Worm (Caenorhabditis elegans): ENCODE results near the gene srsx-10.

srsx-10 gene

ce11 chrV:5016728-5017127 lies 42.2 kb upstream of the srsx-10 start:
- TF ChIP-seq unc-62 (GFP tag; optimal IDR thresholded peaks at IDR 0.05 in 1 of 2) (peak in 1 of 2 experiments; percentile 33), unc-62 (tag; optimal IDR thresholded peaks at IDR 0.05) (no peak), aha-1 (tag) (peak; percentile 58), nhr-111 (GFP tag; optimal IDR thresholded peaks at IDR 0.05) (no peak), nhr-11 (tag; optimal IDR thresholded peaks at IDR 0.05) (peak; percentile 43), ztf-11 (tag; optimal IDR thresholded peaks at IDR 0.05) (no peak), nhr-41 (GFP tag; IDR thresholded peaks at IDR 0.05) (no peak), nhr-28 (tag; optimal IDR thresholded peaks at IDR 0.05) (no peak), ceh-82 (tag; optimal IDR thresholded peaks at IDR 0.05) (no peak)

DNA sequence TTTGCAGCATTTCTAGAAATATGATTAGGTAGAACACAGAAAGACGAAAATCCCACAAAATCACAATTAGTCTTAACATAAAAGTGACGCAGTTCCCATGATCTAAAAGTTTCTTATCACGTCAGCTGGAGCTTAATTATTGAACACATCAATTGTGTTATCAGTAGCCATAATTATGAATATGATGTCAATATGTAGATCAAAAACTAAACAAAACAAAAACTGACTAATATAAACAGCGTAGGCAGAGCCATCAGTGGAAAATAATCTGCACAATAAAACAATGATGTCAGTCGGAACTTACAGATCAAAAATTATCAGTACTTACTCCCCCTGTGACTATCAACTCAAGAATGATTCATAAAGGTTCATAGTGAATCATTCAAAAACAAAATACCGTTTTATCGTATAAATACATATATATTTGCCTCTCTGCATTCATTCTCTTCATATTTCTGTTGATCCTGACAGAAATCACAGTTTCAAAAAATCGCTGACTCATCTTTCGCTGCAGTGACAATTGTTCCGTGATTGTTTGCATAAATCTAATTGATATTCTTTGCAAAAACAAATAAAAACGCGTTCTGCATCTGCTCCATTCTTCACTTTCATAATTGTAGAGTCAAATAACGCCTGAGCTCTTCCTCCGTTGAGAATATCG lies 37.7 kb upstream of the srsx-10 start, which contains the start of gene srr-6:
srr-6 (plus strand) TSS at position 611 of the 661 bp plus-strand sequence.
- TF ChIP-seq dmd-8 (GFP tag; IDR thresholded peaks at IDR 0.05), result no peak
- no peak for TF ChIP-seq ZK337.2 (GFP tag; IDR thresholded peaks at IDR 0.05)
- no peak for TF ChIP-seq nhr-42 (GFP tag; IDR thresholded peaks at IDR 0.05)
- no peak for TF ChIP-seq F37D6.2 (tag; optimal IDR thresholded peaks at IDR 0.05)
- TF ChIP-seq lir-3 (tag; optimal IDR thresholded peaks at IDR 0.05), result no peak
- no peak for TF ChIP-seq T20F7.1 (GFP tag; optimal IDR thresholded peaks at IDR 0.05)
- TF ChIP-seq ceh-62 (tag; optimal IDR thresholded peaks at IDR 0.05), result no peak
- no peak for TF ChIP-seq unc-39 (tag; optimal IDR thresholded peaks at IDR 0.05)
- TF ChIP-seq ceh-32 (tag; optimal IDR thresholded peaks at IDR 0.05; ENCODE audit: poor library complexity), result no peak
- TF ChIP-seq lin-1 (GFP tag; IDR thresholded peaks at IDR 0.05), result no peak
- TF ChIP-seq ztf-11 (tag; optimal IDR thresholded peaks at IDR 0.05), result no peak
- no peak for TF ChIP-seq lin-15B (tag; optimal IDR thresholded peaks at IDR 0.05)
- no peak for TF ChIP-seq mep-1 (tag; optimal IDR thresholded peaks at IDR 0.05)
- no peak for TF ChIP-seq egl-27 (tag; optimal IDR thresholded peaks at IDR 0.05)
- TF ChIP-seq dmd-9 (GFP tag; IDR thresholded peaks at IDR 0.05), result no peak
- TF ChIP-seq ces-1 (GFP tag; optimal IDR thresholded peaks at IDR 0.05), result no peak
- TF ChIP-seq tra-1 (GFP tag; IDR thresholded peaks at IDR 0.05), result no peak
- TF ChIP-seq mes-2 (tag; optimal IDR thresholded peaks at IDR 0.05; ENCODE audit: poor library complexity, severe bottlenecking), result no peak
- TF ChIP-seq Y5F2A.4 (GFP tag; optimal IDR thresholded peaks at IDR 0.05), result no peak
- no peak for TF ChIP-seq set-16 (GFP tag; IDR thresholded peaks at IDR 0.05)
- TF ChIP-seq hmg-1.1 (GFP tag; IDR thresholded peaks at IDR 0.05), result no peak
- TF ChIP-seq attf-4 (tag; optimal IDR thresholded peaks at IDR 0.05), result no peak
- TF ChIP-seq dmd-6 (GFP tag; IDR thresholded peaks at IDR 0.05), result peak; percentile 66
- no peak for TF ChIP-seq lin-13 (GFP tag; optimal IDR thresholded peaks at IDR 0.05)
- no peak for TF ChIP-seq unc-130 (GFP tag; optimal IDR thresholded peaks at IDR 0.05)
- TF ChIP-seq snpc-4 (tag; optimal IDR thresholded peaks at IDR 0.05), result no peak
- peak; percentile 53 for TF ChIP-seq nhr-28 (tag; optimal IDR thresholded peaks at IDR 0.05)
- TF ChIP-seq aly-2 (tag; optimal IDR thresholded peaks at IDR 0.05), result no peak
- TF ChIP-seq fos-1 (tag; optimal IDR thresholded peaks at IDR 0.05), result no peak
- TF ChIP-seq spr-3 (GFP tag; optimal IDR thresholded peaks at IDR 0.05), result no peak
- TF ChIP-seq hlh-11 (tag; optimal IDR thresholded peaks at IDR 0.05), result peak; percentile 54
- no peak for TF ChIP-seq daf-8 (GFP tag; IDR thresholded peaks at IDR 0.05)
- no peak for TF ChIP-seq mdt-29 (GFP tag; IDR thresholded peaks at IDR 0.05)
- TF ChIP-seq nhr-76 (tag; optimal IDR thresholded peaks at IDR 0.05), result no peak
- peak; percentile 20; the same call in 1 of the 2 replicates for TF ChIP-seq php-3 (GFP tag; IDR thresholded peaks at IDR 0.05)
- no peak for TF ChIP-seq R02D3.7 (tag; optimal IDR thresholded peaks at IDR 0.05)
- no peak for TF ChIP-seq madf-5 (GFP tag; IDR thresholded peaks at IDR 0.05)
- no peak for TF ChIP-seq zag-1 (tag; optimal IDR thresholded peaks at IDR 0.05)
- TF ChIP-seq F49E8.2 (tag; optimal IDR thresholded peaks at IDR 0.05; ENCODE audit: borderline replicate concordance), result no peak
- no peak for TF ChIP-seq nhr-11 (tag; optimal IDR thresholded peaks at IDR 0.05)
- no peak for TF ChIP-seq gei-8 (GFP tag; optimal IDR thresholded peaks at IDR 0.05)
- no peak for TF ChIP-seq nhr-48 (tag; optimal IDR thresholded peaks at IDR 0.05)
- no peak for TF ChIP-seq nhr-25 (tag; optimal IDR thresholded peaks at IDR 0.05; ENCODE audit: borderline replicate concordance, insufficient read depth)
- peak in 1 of 2 experiments; percentile 15 for TF ChIP-seq hif-1 (tag; optimal IDR thresholded peaks at IDR 0.05)

Data from whole organism, L4 larva.